Fruit fly (Drosophila melanogaster) S2 (cell line): ENCODE data around the gene CG31431.

Experiments used
- CG8478 ChIP-seq: fragments of >200 bp; optimal IDR thresholded peaks from 2 replicates; lab custom pipeline; 2018
- CTCF ChIP-seq, 2 experiments: fragments of >200 bp; optimal IDR thresholded peaks; 2 replicates each; lab custom pipeline; 2018

- TF ChIP-seq CTCF (optimal IDR thresholded peaks at IDR 0.05; lab: Kevin White, UChicago) (no peak), CG8478 (lab: Kevin White, UChicago) (no peak)
Measured at dm6 chr3R:21873439-21873838, 3.0 kb downstream of the CG31431 start, which contains the start of gene CG31178.
